Worm (Caenorhabditis elegans): ENCODE data around the gene F46B6.9.

DNA sequence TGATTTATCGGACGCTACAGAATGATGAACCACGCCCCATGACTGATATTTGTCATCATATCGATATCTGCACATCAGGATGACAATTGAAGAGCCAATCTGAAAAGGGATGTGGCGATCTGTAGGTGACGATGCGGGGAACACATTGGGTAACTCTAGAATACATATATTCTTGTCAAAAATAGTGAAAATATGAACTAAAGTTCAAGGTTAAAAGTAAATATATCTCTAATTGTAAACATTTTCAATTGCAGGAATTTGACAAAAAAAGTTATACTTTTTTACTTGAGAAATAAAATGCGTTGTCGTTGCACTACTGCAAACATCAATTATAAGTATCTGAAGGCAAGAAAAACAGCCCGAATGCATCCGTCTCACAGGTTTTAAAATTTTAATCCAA is 43.7 kb upstream of the F46B6.9 start, which contains the start of gene F58E6.6:
- TF ChIP-seq mdl-1 (tag; optimal IDR thresholded peaks at IDR 0.05) (no peak), nhr-28 (tag; optimal IDR thresholded peaks at IDR 0.05) (no peak), ceh-28 (tag; optimal IDR thresholded peaks at IDR 0.05) (no peak), aly-2 (tag; optimal IDR thresholded peaks at IDR 0.05) (no peak), zag-1 (tag; optimal IDR thresholded peaks at IDR 0.05) (no peak), jun-1 (tag; optimal IDR thresholded peaks at IDR 0.05) (no peak), ztf-4 (tag; optimal IDR thresholded peaks at IDR 0.05) (no peak), mml-1 (tag; optimal IDR thresholded peaks at IDR 0.05) (no peak), hmg-11 (tag; optimal IDR thresholded peaks at IDR 0.05) (no peak)

Data from whole organism, L3 larva.